Fruit fly (Drosophila melanogaster) Kc167 (cell line): ENCODE measurements around the gene Cdc6.

Experiments
- Myc ChIP-seq: fragments of >200 bp; optimal IDR thresholded peaks from 2 replicates; lab custom pipeline; 2017; ENCODE audit warnings: missing external identifiers
- Sin3A ChIP-seq: fragments of >200 bp; optimal IDR thresholded peaks from 2 replicates; lab custom pipeline; 2018; ENCODE audit warnings: missing external identifiers
- h ChIP-seq: fragments of >200 bp; optimal IDR thresholded peaks from 3 replicates; lab custom pipeline; 2018; ENCODE audit warnings: missing external identifiers
- insv ChIP-seq: fragments of >200 bp; optimal IDR thresholded peaks from 3 replicates; lab custom pipeline; 2018; ENCODE audit warnings: missing external identifiers
- psq ChIP-seq: fragments of >200 bp; optimal IDR thresholded peaks from 2 replicates; lab custom pipeline; 2017; ENCODE audit warnings: missing external identifiers
- ttk ChIP-seq: sonication (Bioruptor generic); optimal IDR thresholded peaks from 2 replicates; lab custom pipeline; 2017; ENCODE audit warnings: missing external identifiers

The Cdc6 gene

dm6 chr3L:8633614-8634325, at the start of gene Cdc6:
Cdc6 (minus strand) TSS chr3L:8634069.
- TF ChIP-seq ttk (lab: Kevin White, UChicago) (no peak), Myc (lab: Kevin White, UChicago) (no peak), psq (no peak), Sin3A (lab: Kevin White, UChicago) (no peak), h (lab: Kevin White, UChicago) (no peak)

dm6 chr3L:8682551-8683375, 48.9 kb upstream of the Cdc6 start:
- TF ChIP-seq psq (no peak), ttk (lab: Kevin White, UChicago) (no peak), Sin3A (lab: Kevin White, UChicago) (no peak), Myc (lab: Kevin White, UChicago) (no peak), h (lab: Kevin White, UChicago) (no peak), insv (lab: Kevin White, UChicago) (no peak)

dm6 chr3L:8681896-8682550, 48.2 kb upstream of the Cdc6 start:
- TF ChIP-seq psq (no peak), Myc (lab: Kevin White, UChicago) (no peak), h (lab: Kevin White, UChicago) (no peak), ttk (lab: Kevin White, UChicago) (no peak), Sin3A (lab: Kevin White, UChicago) (no peak), insv (lab: Kevin White, UChicago) (no peak)

dm6 chr3L:8681271-8681670, 47.4 kb upstream of the Cdc6 start:
- TF ChIP-seq Myc (lab: Kevin White, UChicago) (no peak), ttk (lab: Kevin White, UChicago) (no peak), psq (no peak), Sin3A (lab: Kevin White, UChicago) (no peak), h (lab: Kevin White, UChicago) (no peak), insv (lab: Kevin White, UChicago) (no peak)

- TF ChIP-seq h (lab: Kevin White, UChicago) (no peak), psq (no peak), insv (lab: Kevin White, UChicago) (no peak), Sin3A (lab: Kevin White, UChicago) (no peak), Myc (lab: Kevin White, UChicago) (no peak), ttk (lab: Kevin White, UChicago) (no peak)
These were observed 46.5 kb upstream of the Cdc6 start for dm6 chr3L:8680353-8680752.

- no peak for TF ChIP-seq Myc (lab: Kevin White, UChicago)
- peak; percentile 91 for TF ChIP-seq ttk (lab: Kevin White, UChicago)
- TF ChIP-seq Sin3A (lab: Kevin White, UChicago), result no peak
These were observed 43.9 kb upstream of the Cdc6 start for dm6 chr3L:8677774-8678173.

- TF ChIP-seq ttk (lab: Kevin White, UChicago), result no peak
- TF ChIP-seq Myc (lab: Kevin White, UChicago), result no peak
- no peak for TF ChIP-seq h (lab: Kevin White, UChicago)
- no peak for TF ChIP-seq psq
- TF ChIP-seq insv (lab: Kevin White, UChicago), result no peak
These were observed 42.6 kb upstream of the Cdc6 start for dm6 chr3L:8676500-8676899.

dm6 chr3L:8675545-8676084, 41.7 kb upstream of the Cdc6 start, which contains the start of gene hry:
hry (plus strand) TSS chr3L:8675759.
- no peak for TF ChIP-seq ttk (lab: Kevin White, UChicago)
- TF ChIP-seq Sin3A (lab: Kevin White, UChicago), result no peak
- no peak for TF ChIP-seq h (lab: Kevin White, UChicago)
- no peak for TF ChIP-seq psq
- no peak for TF ChIP-seq Myc (lab: Kevin White, UChicago)
- no peak for TF ChIP-seq insv (lab: Kevin White, UChicago)

dm6 chr3L:8675029-8675544, 41.2 kb upstream of the Cdc6 start:
- TF ChIP-seq ttk (lab: Kevin White, UChicago) (no peak), psq (no peak), h (lab: Kevin White, UChicago) (no peak), Myc (lab: Kevin White, UChicago) (no peak), Sin3A (lab: Kevin White, UChicago) (no peak), insv (lab: Kevin White, UChicago) (no peak)

- no peak for TF ChIP-seq h (lab: Kevin White, UChicago)
- TF ChIP-seq Myc (lab: Kevin White, UChicago), result no peak
- no peak for TF ChIP-seq Sin3A (lab: Kevin White, UChicago)
- no peak for TF ChIP-seq insv (lab: Kevin White, UChicago)
- TF ChIP-seq psq, result no peak
- no peak for TF ChIP-seq ttk (lab: Kevin White, UChicago)
These were observed 39.6 kb upstream of the Cdc6 start for dm6 chr3L:8673377-8674000.
